Fruit fly (Drosophila melanogaster) whole organism, wandering third instar larva: ENCODE measurements around the gene Nlp.

Experiments used
- Myc ChIP-seq: fragments of >200 bp; optimal IDR thresholded peaks from 2 replicates; lab custom pipeline; 2017
- Sp1 ChIP-seq: fragments of 200-800 bp; sonication (Bioruptor generic); optimal IDR thresholded peaks from 3 replicates; lab custom pipeline; 2019; ENCODE audit warnings: missing biosample characterization, mild to moderate bottlenecking, missing genetic modification characterization, moderate library complexity
- ey ChIP-seq: fragments of 200-800 bp; sonication (Bioruptor generic); optimal IDR thresholded peaks from 2 replicates; lab custom pipeline; 2016; ENCODE audit warnings: missing biosample characterization, missing genetic modification characterization
- pan ChIP-seq: fragments of >200 bp; optimal IDR thresholded peaks from 2 replicates; lab custom pipeline; 2017

DNA sequence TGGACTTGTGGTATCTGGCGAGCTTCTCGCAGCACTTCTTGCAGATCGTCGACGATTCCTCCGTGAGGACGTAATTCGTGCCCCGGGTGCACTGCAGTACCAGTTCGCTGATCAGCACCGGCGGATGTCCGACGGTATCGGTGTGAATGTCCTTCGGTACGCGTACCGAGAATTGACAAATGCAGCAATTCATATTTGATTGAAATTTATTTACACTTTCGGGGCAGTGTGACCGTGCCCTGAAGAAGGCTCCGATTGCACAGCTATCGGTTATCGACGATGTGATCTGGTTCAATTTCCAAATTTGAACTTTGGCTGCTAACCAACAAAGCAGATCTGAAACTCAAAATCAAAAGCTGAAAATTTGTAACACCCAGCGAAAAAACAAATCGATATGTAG is 32.0 kb downstream of the Nlp start, which contains the start of gene ZIPIC:
- TF ChIP-seq Sp1 (GFP tag; lab: Kevin White, UChicago) (no peak), Myc (lab: Kevin White, UChicago) (no peak), ey (GFP tag; lab: Kevin White, UChicago) (no peak), pan (lab: Kevin White, UChicago) (no peak)
